Worm (Caenorhabditis elegans) whole organism, L2 larva: ENCODE data around the gene ZK1128.3.

Experiments
- C34F6.9 ChIP-seq: fragments of 150-350 bp; optimal IDR thresholded peaks from 2 replicates; lab custom pipeline; 2014; ENCODE audit warnings: missing biosample characterization, missing genetic modification characterization
- F13H6.1 ChIP-seq: sonication (generic microtip); optimal IDR thresholded peaks from 2 replicates; lab custom pipeline; 2016; ENCODE audit warnings: missing genetic modification characterization, missing compliant biosample characterization
- Y55F3AM.14 ChIP-seq: fragments of 200-800 bp; sonication (Bioruptor generic); optimal IDR thresholded peaks from 2 replicates; lab custom pipeline; 2018; ENCODE audit warnings: mild to moderate bottlenecking, missing genetic modification characterization, missing compliant biosample characterization
- ama-1 ChIP-seq: fragments of 150-350 bp; optimal IDR thresholded peaks from 2 replicates; lab custom pipeline; 2018; ENCODE audit warnings: inconsistent platforms
- blmp-1 ChIP-seq: sonication (generic microtip); optimal IDR thresholded peaks from 2 replicates; lab custom pipeline; 2017; ENCODE audit warnings: missing genetic modification characterization, mild to moderate bottlenecking, missing compliant biosample characterization, antibody characterized with exemption, moderate library complexity; ENCODE audit not compliant: insufficient read depth
- ceh-82 ChIP-seq: fragments of 150-350 bp; optimal IDR thresholded peaks from 2 replicates; lab custom pipeline; 2014; ENCODE audit warnings: missing biosample characterization, missing genetic modification characterization
- crh-2 ChIP-seq: sonication (generic microtip); optimal IDR thresholded peaks from 2 replicates; lab custom pipeline; 2017; ENCODE audit warnings: missing biosample characterization, missing genetic modification characterization
- elt-1 ChIP-seq: fragments of 150-350 bp; optimal IDR thresholded peaks from 2 replicates; lab custom pipeline; 2014; ENCODE audit warnings: missing biosample characterization, missing genetic modification characterization
- elt-3 ChIP-seq: sonication (generic microtip); optimal IDR thresholded peaks from 2 replicates; lab custom pipeline; 2017; ENCODE audit warnings: missing biosample characterization, missing genetic modification characterization
- fos-1 ChIP-seq: fragments of 150-350 bp; optimal IDR thresholded peaks from 2 replicates; lab custom pipeline; 2014; ENCODE audit warnings: missing biosample characterization, missing genetic modification characterization
- lin-11 ChIP-seq: fragments of 150-350 bp; sonication (generic microtip); optimal IDR thresholded peaks from 2 replicates; lab custom pipeline; 2014; ENCODE audit warnings: missing biosample characterization, missing genetic modification characterization, inconsistent platforms, mixed read lengths
- lin-13 ChIP-seq: fragments of 150-350 bp; optimal IDR thresholded peaks from 2 replicates; lab custom pipeline; 2014; ENCODE audit warnings: missing biosample characterization, missing genetic modification reagents, missing genetic modification characterization
- lsy-2 ChIP-seq, 2 experiments: fragments of 150-350 bp in 1 of 2; sonication (generic microtip) in 1 of 2; optimal IDR thresholded peaks; 2 replicates each; lab custom pipeline; 2014 to 2017; ENCODE audit warnings: missing biosample characterization in 2 of 2, missing genetic modification characterization in 2 of 2
- mdl-1 ChIP-seq, 2 experiments: fragments of 150-350 bp in 1 of 2; sonication (generic microtip) in 1 of 2; optimal IDR thresholded peaks; 2 replicates each; lab custom pipeline; 2017; ENCODE audit warnings: missing biosample characterization in 2 of 2, missing genetic modification characterization in 2 of 2
- nhr-10 ChIP-seq: sonication (generic microtip); optimal IDR thresholded peaks from 2 replicates; lab custom pipeline; 2017; ENCODE audit warnings: missing biosample characterization, missing genetic modification characterization
- nhr-12 ChIP-seq: fragments of 150-350 bp; optimal IDR thresholded peaks from 2 replicates; lab custom pipeline; 2014; ENCODE audit warnings: missing biosample characterization, missing genetic modification characterization
- nhr-129 ChIP-seq: fragments of 150-350 bp; optimal IDR thresholded peaks from 2 replicates; lab custom pipeline; 2014; ENCODE audit warnings: missing biosample characterization, missing genetic modification characterization
- nhr-23 ChIP-seq: fragments of 150-350 bp; optimal IDR thresholded peaks from 2 replicates; lab custom pipeline; 2014; ENCODE audit warnings: missing biosample characterization, missing genetic modification reagents, missing genetic modification characterization
- nhr-25 ChIP-seq: fragments of 150-350 bp; sonication (generic microtip); optimal IDR thresholded peaks from 3 replicates; lab custom pipeline; 2014; ENCODE audit warnings: missing biosample characterization, missing genetic modification characterization
- peb-1 ChIP-seq: fragments of 150-350 bp; optimal IDR thresholded peaks from 2 replicates; lab custom pipeline; 2014; ENCODE audit warnings: missing biosample characterization, missing genetic modification characterization
- skn-1 ChIP-seq: sonication (generic microtip); optimal IDR thresholded peaks from 2 replicates; lab custom pipeline; 2017; ENCODE audit warnings: missing biosample characterization, missing genetic modification characterization
- sma-3 ChIP-seq: sonication (generic microtip); optimal IDR thresholded peaks from 2 replicates; lab custom pipeline; 2016; ENCODE audit warnings: missing genetic modification reagents, missing genetic modification characterization, missing compliant biosample characterization
- sma-9 ChIP-seq, 2 experiments: fragments of 150-350 bp in 1 of 2; sonication (generic microtip) in 1 of 2; optimal IDR thresholded peaks; 2 replicates each; lab custom pipeline; 2014 to 2016; ENCODE audit warnings: missing genetic modification characterization in 2 of 2, mild to moderate bottlenecking in 1 of 2, missing biosample characterization in 1 of 2, missing compliant biosample characterization in 1 of 2, missing genetic modification reagents in 1 of 2, moderate library complexity in 1 of 2
- unc-39 ChIP-seq: fragments of 150-350 bp; optimal IDR thresholded peaks from 2 replicates; lab custom pipeline; 2014; ENCODE audit warnings: missing biosample characterization, missing genetic modification characterization
- unc-55 ChIP-seq: fragments of 150-350 bp; sonication (generic microtip); optimal IDR thresholded peaks from 3 replicates; lab custom pipeline; 2014; ENCODE audit warnings: missing biosample characterization, missing genetic modification reagents, missing genetic modification characterization
- zag-1 ChIP-seq: fragments of 150-350 bp; optimal IDR thresholded peaks from 2 replicates; lab custom pipeline; 2014; ENCODE audit warnings: missing biosample characterization, missing genetic modification characterization
- ztf-1 ChIP-seq: fragments of 200-800 bp; sonication (Bioruptor generic); conservative IDR thresholded peaks from 2 replicates; pipeline ENCODE4 v1.3.6; 2022; ENCODE audit warnings: missing genetic modification characterization, missing compliant biosample characterization
- ztf-11 ChIP-seq: sonication (generic microtip); optimal IDR thresholded peaks from 2 replicates; lab custom pipeline; 2017; ENCODE audit warnings: missing biosample characterization, missing genetic modification characterization

The ZK1128.3 gene

ce11 chrIII:10150710-10151109, 32.0 kb upstream of the ZK1128.3 start:
- TF ChIP-seq sma-9 (GFP tag; optimal IDR thresholded peaks at IDR 0.05; lab: Kevin White, UChicago) (peak; percentile 35), sma-9 (tag; optimal IDR thresholded peaks at IDR 0.05; lab: Kevin White, UChicago) (no peak), nhr-10 (tag; lab: Kevin White, UChicago) (no peak), lin-11 (tag; lab: Kevin White, UChicago) (peak; percentile 19), lsy-2 (tag; optimal IDR thresholded peaks at IDR 0.05; lab: Kevin White, UChicago) (peak in 1 of 2 experiments; percentile 38), C34F6.9 (tag; lab: Kevin White, UChicago) (peak; percentile 30), sma-3 (GFP tag; lab: Kevin White, UChicago) (no peak), nhr-12 (tag; lab: Kevin White, UChicago) (no peak)
- TF ChIP-seq, all 48 proteins: peak for 4

ce11 chrIII:10149910-10150309, 31.2 kb upstream of the ZK1128.3 start:
- TF ChIP-seq C34F6.9 (tag; lab: Kevin White, UChicago) (no peak), lin-11 (tag; lab: Kevin White, UChicago) (no peak)

- TF ChIP-seq nhr-10 (tag; lab: Kevin White, UChicago) (no peak), elt-1 (tag; lab: Kevin White, UChicago) (no peak), blmp-1 (tag; lab: Kevin White, UChicago) (no peak), nhr-12 (tag; lab: Kevin White, UChicago) (no peak), nhr-25 (tag; lab: Kevin White, UChicago) (no peak), peb-1 (tag; lab: Kevin White, UChicago) (no peak), elt-3 (tag; lab: Kevin White, UChicago) (no peak), sma-9 (GFP tag; optimal IDR thresholded peaks at IDR 0.05; lab: Kevin White, UChicago) (no peak), sma-9 (tag; optimal IDR thresholded peaks at IDR 0.05; lab: Kevin White, UChicago) (no peak)
These were observed 28.0 kb upstream of the ZK1128.3 start, which contains the start of gene K08E5.1 for ce11 chrIII:10146701-10147100. TSS of gene K08E5.1 (minus strand) at chrIII:10146801.

ce11 chrIII:10140732-10141131, 22.0 kb upstream of the ZK1128.3 start, which contains the start of gene K08E5.6:
TSS of gene K08E5.6 (plus strand) at chrIII:10141032.
- TF ChIP-seq skn-1 (no peak), ceh-82 (tag; lab: Kevin White, UChicago) (no peak), elt-1 (tag; lab: Kevin White, UChicago) (no peak), ztf-1 (GFP tag; lab: Robert Waterston, UW) (no peak), mdl-1 (tag; optimal IDR thresholded peaks at IDR 0.05; lab: Kevin White, UChicago) (no peak), ama-1 (lab: Kevin White, UChicago) (no peak), Y55F3AM.14 (GFP tag; lab: Kevin White, UChicago) (no peak), C34F6.9 (tag; lab: Kevin White, UChicago) (no peak), nhr-23 (no peak), lin-11 (tag; lab: Kevin White, UChicago) (no peak), zag-1 (tag; lab: Kevin White, UChicago) (no peak), nhr-10 (tag; lab: Kevin White, UChicago) (no peak), unc-39 (tag; lab: Kevin White, UChicago) (no peak)

- TF ChIP-seq unc-55 (GFP tag; lab: Kevin White, UChicago), result peak; percentile 36
- peak; percentile 15 for TF ChIP-seq C34F6.9 (tag; lab: Kevin White, UChicago)
- TF ChIP-seq sma-9 (GFP tag; optimal IDR thresholded peaks at IDR 0.05; lab: Kevin White, UChicago), result peak; percentile 20
- TF ChIP-seq sma-9 (tag; optimal IDR thresholded peaks at IDR 0.05; lab: Kevin White, UChicago), result no peak
- TF ChIP-seq mdl-1 (tag; optimal IDR thresholded peaks at IDR 0.05; lab: Kevin White, UChicago), result no peak
- TF ChIP-seq blmp-1 (tag; lab: Kevin White, UChicago), result peak; percentile 22
- no peak for TF ChIP-seq skn-1
- no peak for TF ChIP-seq nhr-12 (tag; lab: Kevin White, UChicago)
- TF ChIP-seq lsy-2 (tag; optimal IDR thresholded peaks at IDR 0.05; lab: Kevin White, UChicago), result peak in 1 of 2 experiments; percentile 30
- no peak for TF ChIP-seq nhr-129 (tag; lab: Kevin White, UChicago)
- peak; percentile 43 for TF ChIP-seq F13H6.1 (tag; lab: Kevin White, UChicago)
These were observed 18.1 kb upstream of the ZK1128.3 start, which contains the start of gene ZK1128.7 for ce11 chrIII:10136778-10137177. TSS of gene ZK1128.7 (plus strand) at chrIII:10137006.

ce11 chrIII:10134517-10134916, 15.8 kb upstream of the ZK1128.3 start:
- TF ChIP-seq ztf-11 (no peak), fos-1 (tag; lab: Kevin White, UChicago) (peak; percentile 88), crh-2 (peak; percentile 38), lin-13 (GFP tag; lab: Kevin White, UChicago) (no peak)
